Worm (Caenorhabditis elegans): ENCODE data around the gene gars-1.

DNA sequence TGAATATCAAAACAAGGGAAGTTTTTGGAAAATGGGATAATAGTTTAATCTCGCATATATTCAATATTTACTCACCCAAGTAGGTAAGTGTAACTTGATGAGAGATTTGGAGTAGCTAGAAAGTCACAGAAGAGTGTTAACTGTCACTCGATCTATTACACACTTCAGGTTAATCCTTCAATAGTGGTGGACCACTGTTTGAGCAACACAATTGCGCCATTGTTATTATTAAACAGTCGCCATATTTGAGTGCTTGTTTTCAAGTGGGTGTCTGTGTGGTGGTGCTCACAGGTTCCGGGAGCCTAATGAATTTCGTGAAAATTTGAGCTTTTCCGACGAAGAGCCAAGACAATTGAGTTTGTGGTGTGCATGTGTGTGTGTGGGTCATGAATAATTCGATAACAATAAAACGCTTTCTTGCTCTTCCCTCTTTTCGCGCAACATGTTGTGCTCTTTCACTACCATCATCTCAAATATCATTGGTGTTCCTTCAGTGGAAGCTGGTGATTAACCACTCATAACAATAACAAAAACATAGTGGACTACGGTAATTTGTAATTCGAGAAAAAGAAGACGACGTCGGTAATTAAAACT, 24.4 kb downstream of the gars-1 start:
- TF ChIP-seq nhr-77 (tag; optimal IDR thresholded peaks at IDR 0.05) (no peak), eor-1 (tag; optimal IDR thresholded peaks at IDR 0.05) (no peak), mdl-1 (tag; optimal IDR thresholded peaks at IDR 0.05) (no peak), nhr-67 (tag; optimal IDR thresholded peaks at IDR 0.05) (no peak), ceh-82 (tag; optimal IDR thresholded peaks at IDR 0.05) (no peak), unc-62 (GFP tag; optimal IDR thresholded peaks at IDR 0.05) (no peak)

Data from whole organism, L3 larva.